Worm (Caenorhabditis elegans) whole organism, midembryonic: Measurements from ENCODE around the gene clec-179.

Source experiments
- med-1 ChIP-seq: sonication (generic microtip); optimal IDR thresholded peaks from 2 replicates; lab custom pipeline; 2017; ENCODE audit warnings: missing genetic modification characterization, mild to moderate bottlenecking, missing compliant biosample characterization, antibody characterized with exemption, missing genetic modification reagents; ENCODE audit not compliant: insufficient read depth
- ztf-29 ChIP-seq: fragments of 200-800 bp; sonication (Bioruptor generic); IDR thresholded peaks from 2 replicates; pipeline ENCODE4 v1.3.6; 2022; ENCODE audit warnings: missing genetic modification reagents, missing genetic modification characterization, missing compliant biosample characterization

ce11 chrIV:7178942-7179341 lies 5.6 kb downstream of the clec-179 start, which contains the start of gene C42D4.3:
- TF ChIP-seq med-1 (GFP tag; lab: Kevin White, UChicago) (no peak), ztf-29 (no peak)
